Fruit fly (Drosophila melanogaster) whole organism, wandering third instar larva: ENCODE data around the gene CG5521.

Experiments used
- Abd-B ChIP-seq: fragments of >200 bp; optimal IDR thresholded peaks from 2 replicates; lab custom pipeline; 2017; ENCODE audit warnings: missing biosample characterization, missing genetic modification characterization
- CG32264 ChIP-seq: fragments of 200-800 bp; sonication (Bioruptor generic); optimal IDR thresholded peaks from 2 replicates; lab custom pipeline; 2016; ENCODE audit warnings: missing biosample characterization, missing genetic modification characterization
- CG9705 ChIP-seq: fragments of 200-800 bp; sonication (Bioruptor generic); optimal IDR thresholded peaks from 2 replicates; lab custom pipeline; 2018; ENCODE audit warnings: missing biosample characterization, mild to moderate bottlenecking, missing genetic modification characterization
- CrebA ChIP-seq: fragments of 200-800 bp; sonication (Bioruptor generic); optimal IDR thresholded peaks from 2 replicates; lab custom pipeline; 2016; ENCODE audit warnings: missing biosample characterization, mild to moderate bottlenecking, missing genetic modification characterization, borderline replicate concordance
- Dfd ChIP-seq: fragments of >200 bp; optimal IDR thresholded peaks from 2 replicates; lab custom pipeline; 2017; ENCODE audit warnings: missing biosample characterization, missing genetic modification characterization
- Dif ChIP-seq: fragments of 200-275, 200-300 bp; sonication (Bioruptor generic); optimal IDR thresholded peaks from 2 replicates; lab custom pipeline; 2018; ENCODE audit warnings: missing biosample characterization, missing genetic modification characterization; ENCODE audit not compliant: partially characterized antibody
- GATAd ChIP-seq: sonication (Bioruptor generic); optimal IDR thresholded peaks from 2 replicates; lab custom pipeline; 2016; ENCODE audit warnings: missing biosample characterization, missing genetic modification characterization
- HLH106 ChIP-seq: fragments of 200-800 bp; optimal IDR thresholded peaks from 3 replicates; lab custom pipeline; 2019; ENCODE audit warnings: missing biosample characterization, mild to moderate bottlenecking, missing genetic modification characterization, moderate library complexity
- Hnf4 ChIP-seq: fragments of 200-800 bp; sonication (Bioruptor generic); optimal IDR thresholded peaks from 2 replicates; lab custom pipeline; 2016; ENCODE audit warnings: missing biosample characterization, mild to moderate bottlenecking, missing genetic modification characterization
- Hr78 ChIP-seq: fragments of >200 bp; optimal IDR thresholded peaks from 2 replicates; lab custom pipeline; 2017; ENCODE audit warnings: missing biosample characterization, missing genetic modification characterization
- Hr83 ChIP-seq: fragments of 200-300 bp; sonication (Bioruptor generic); optimal IDR thresholded peaks from 2 replicates; lab custom pipeline; 2016; ENCODE audit warnings: missing biosample characterization, mild to moderate bottlenecking, missing genetic modification characterization, moderate library complexity; ENCODE audit not compliant: poor library complexity, severe bottlenecking
- Jra ChIP-seq: sonication (Bioruptor generic); optimal IDR thresholded peaks from 2 replicates; lab custom pipeline; 2016; ENCODE audit warnings: missing biosample characterization, missing genetic modification characterization
- Mio ChIP-seq: sonication (Bioruptor generic); optimal IDR thresholded peaks from 2 replicates; lab custom pipeline; 2016; ENCODE audit warnings: missing biosample characterization, missing genetic modification characterization
- Myc ChIP-seq: fragments of >200 bp; optimal IDR thresholded peaks from 2 replicates; lab custom pipeline; 2017
- N ChIP-seq: fragments of >200 bp; optimal IDR thresholded peaks from 2 replicates; lab custom pipeline; 2018; ENCODE audit warnings: missing biosample characterization, missing external identifiers, missing genetic modification characterization
- OdsH ChIP-seq: fragments of 200-800 bp; sonication (Bioruptor generic); optimal IDR thresholded peaks from 2 replicates; lab custom pipeline; 2016; ENCODE audit warnings: missing biosample characterization, mild to moderate bottlenecking, missing genetic modification characterization
- Rel ChIP-seq, 2 experiments: fragments of 200-800 bp; sonication (Bioruptor generic) in 1 of 2; optimal IDR thresholded peaks; 2 replicates in 1 of 2; 3 replicates in 1 of 2; lab custom pipeline; 2016 to 2019; ENCODE audit warnings: mild to moderate bottlenecking in 2 of 2, missing biosample characterization in 2 of 2, missing genetic modification characterization in 2 of 2, moderate library complexity in 1 of 2
- Sp1 ChIP-seq: fragments of 200-800 bp; sonication (Bioruptor generic); optimal IDR thresholded peaks from 3 replicates; lab custom pipeline; 2019; ENCODE audit warnings: missing biosample characterization, mild to moderate bottlenecking, missing genetic modification characterization, moderate library complexity
- Vsx2 ChIP-seq: fragments of 200-300, 225-300 bp; sonication (Bioruptor generic); optimal IDR thresholded peaks from 2 replicates; lab custom pipeline; 2018; ENCODE audit warnings: missing biosample characterization, missing genetic modification characterization; ENCODE audit not compliant: partially characterized antibody
- br ChIP-seq: fragments of 200-800 bp; sonication (Bioruptor generic); optimal IDR thresholded peaks from 2 replicates; lab custom pipeline; 2016; ENCODE audit warnings: missing biosample characterization, missing genetic modification characterization
- brk ChIP-seq: fragments of 200-800 bp; sonication (Bioruptor generic); optimal IDR thresholded peaks from 2 replicates; lab custom pipeline; 2016; ENCODE audit warnings: missing biosample characterization, mild to moderate bottlenecking, missing genetic modification characterization
- dl ChIP-seq, 2 experiments: fragments of 175-275, 200-275 bp in 1 of 2; fragments of 200-275 bp in 1 of 2; sonication (Bioruptor generic); optimal IDR thresholded peaks; lab custom pipeline; 2018; ENCODE audit warnings: mild to moderate bottlenecking in 2 of 2, missing biosample characterization in 2 of 2, missing genetic modification characterization in 2 of 2, moderate library complexity in 2 of 2; ENCODE audit not compliant: partially characterized antibody in 2 of 2, insufficient read depth in 1 of 2
- dmrt93B ChIP-seq: fragments of 200-800 bp; sonication (Bioruptor generic); optimal IDR thresholded peaks from 2 replicates; lab custom pipeline; 2018; ENCODE audit warnings: missing biosample characterization, mild to moderate bottlenecking, missing genetic modification characterization
- dsf ChIP-seq: sonication (Bioruptor generic); optimal IDR thresholded peaks from 2 replicates; lab custom pipeline; 2016; ENCODE audit warnings: missing biosample characterization, missing genetic modification characterization, borderline replicate concordance
- ey ChIP-seq: fragments of 200-800 bp; sonication (Bioruptor generic); optimal IDR thresholded peaks from 2 replicates; lab custom pipeline; 2016; ENCODE audit warnings: missing biosample characterization, missing genetic modification characterization
- foxo ChIP-seq, 2 experiments: fragments of 200-800 bp; sonication (Bioruptor generic); optimal IDR thresholded peaks; 2 replicates in 1 of 2; 3 replicates in 1 of 2; lab custom pipeline; 2016 to 2017; ENCODE audit warnings: missing biosample characterization in 2 of 2, missing genetic modification characterization in 2 of 2
- fru ChIP-seq: fragments of 200-800 bp; sonication (Bioruptor generic); optimal IDR thresholded peaks from 3 replicates; lab custom pipeline; 2016; ENCODE audit warnings: missing biosample characterization, mild to moderate bottlenecking, missing genetic modification characterization
- h ChIP-seq: fragments of 200-800 bp; sonication (Bioruptor generic); optimal IDR thresholded peaks from 3 replicates; lab custom pipeline; 2016; ENCODE audit warnings: missing biosample characterization, mild to moderate bottlenecking, missing genetic modification characterization
- jim ChIP-seq: fragments of 175-275, 200-325 bp; sonication (Bioruptor generic); optimal IDR thresholded peaks from 2 replicates; lab custom pipeline; 2016; ENCODE audit warnings: missing biosample characterization, mild to moderate bottlenecking, missing genetic modification characterization
- lola ChIP-seq: fragments of >200 bp; optimal IDR thresholded peaks from 2 replicates; lab custom pipeline; 2017; ENCODE audit warnings: missing biosample characterization, missing genetic modification characterization
- pan ChIP-seq: fragments of >200 bp; optimal IDR thresholded peaks from 2 replicates; lab custom pipeline; 2017
- psq ChIP-seq: fragments of 200-800 bp; sonication (Bioruptor generic); optimal IDR thresholded peaks from 3 replicates; lab custom pipeline; 2017; ENCODE audit warnings: missing biosample characterization, mild to moderate bottlenecking, missing genetic modification characterization, moderate library complexity
- rgr ChIP-seq: fragments of 200-800 bp; sonication (Bioruptor generic); optimal IDR thresholded peaks from 3 replicates; lab custom pipeline; 2016; ENCODE audit warnings: missing biosample characterization, mild to moderate bottlenecking, missing genetic modification characterization
- sage ChIP-seq: fragments of 200-800 bp; sonication (Bioruptor generic); optimal IDR thresholded peaks from 2 replicates; lab custom pipeline; 2016; ENCODE audit warnings: missing biosample characterization, mild to moderate bottlenecking, missing genetic modification characterization
- sv ChIP-seq: fragments of 200-800 bp; sonication (Bioruptor generic); optimal IDR thresholded peaks from 3 replicates; lab custom pipeline; 2016; ENCODE audit warnings: missing biosample characterization, missing genetic modification characterization
- tai ChIP-seq: sonication (Bioruptor generic); optimal IDR thresholded peaks from 2 replicates; lab custom pipeline; 2016; ENCODE audit warnings: missing biosample characterization, missing genetic modification characterization
- usp ChIP-seq: fragments of >200 bp; optimal IDR thresholded peaks from 2 replicates; lab custom pipeline; 2017; ENCODE audit warnings: missing biosample characterization, missing genetic modification characterization
- woc ChIP-seq: sonication (Bioruptor generic); optimal IDR thresholded peaks from 2 replicates; lab custom pipeline; 2016; ENCODE audit warnings: missing biosample characterization, mild to moderate bottlenecking, missing genetic modification characterization

The CG5521 gene

DNA sequence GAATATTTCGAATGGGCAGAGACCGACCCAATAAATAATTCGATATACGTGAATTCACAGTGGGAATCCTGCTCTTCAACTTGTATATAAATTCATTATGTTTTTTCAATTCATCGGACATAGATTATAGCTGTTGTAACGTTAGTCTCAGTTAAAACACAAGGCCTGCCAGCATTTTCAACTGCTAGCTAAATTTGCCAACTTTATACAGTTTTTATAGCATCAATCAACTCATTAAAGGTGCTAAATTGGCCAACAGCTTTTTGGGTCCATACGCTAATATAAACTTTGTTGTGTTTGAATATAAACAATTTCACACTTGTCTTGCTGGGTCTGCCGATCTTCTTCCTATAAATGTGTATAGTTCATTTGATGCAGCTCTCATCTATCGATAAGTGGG, 15.4 kb downstream of the CG5521 start:
- TF ChIP-seq psq (GFP tag; lab: Kevin White, UChicago) (no peak), sage (no peak), usp (GFP tag; lab: Kevin White, UChicago) (no peak), Dfd (GFP tag; lab: Kevin White, UChicago) (no peak), dmrt93B (GFP tag; lab: Kevin White, UChicago) (no peak), tai (GFP tag; lab: Kevin White, UChicago) (no peak), CrebA (GFP tag; lab: Kevin White, UChicago) (no peak)

- no peak for TF ChIP-seq Sp1 (GFP tag; lab: Kevin White, UChicago)
- no peak for TF ChIP-seq Myc (lab: Kevin White, UChicago)
- TF ChIP-seq OdsH (GFP tag; lab: Kevin White, UChicago): no peak
- no peak for TF ChIP-seq lola (GFP tag; lab: Kevin White, UChicago)
- TF ChIP-seq CG9705: no peak
- TF ChIP-seq rgr (GFP tag; lab: Kevin White, UChicago): no peak
- TF ChIP-seq GATAd (GFP tag; lab: Kevin White, UChicago): no peak
- TF ChIP-seq dsf: no peak
- no peak for TF ChIP-seq dl (GFP tag; optimal IDR thresholded peaks at IDR 0.05; lab: Kevin White, UChicago; ENCODE audit: insufficient read depth in 1 of 2, partially characterized antibody in 2 of 2)
Measured at dm6 chr3R:26984437-26984836, 17.7 kb downstream of the CG5521 start.

- no peak for TF ChIP-seq fru
- no peak for TF ChIP-seq jim (GFP tag; lab: Kevin White, UChicago)
- TF ChIP-seq sv: no peak
- TF ChIP-seq CrebA (GFP tag; lab: Kevin White, UChicago): no peak
- TF ChIP-seq dl (GFP tag; optimal IDR thresholded peaks at IDR 0.05; lab: Kevin White, UChicago; ENCODE audit: insufficient read depth in 1 of 2, partially characterized antibody in 2 of 2): no peak
- no peak for TF ChIP-seq Myc (lab: Kevin White, UChicago)
- no peak for TF ChIP-seq pan (lab: Kevin White, UChicago)
- no peak for TF ChIP-seq Hnf4
- no peak for TF ChIP-seq woc (GFP tag; lab: Kevin White, UChicago)
Measured at dm6 chr3R:26987455-26987854, 20.7 kb downstream of the CG5521 start.

- TF ChIP-seq woc (GFP tag; lab: Kevin White, UChicago) (peak; percentile 84), Hnf4 (peak; percentile 81), sv (peak; percentile 16), dmrt93B (GFP tag; lab: Kevin White, UChicago) (peak; percentile 88), N (GFP tag; lab: Kevin White, UChicago) (no peak), Myc (lab: Kevin White, UChicago) (peak; percentile 60), Hr78 (GFP tag; lab: Kevin White, UChicago) (no peak), dsf (peak; percentile 55), Jra (GFP tag; lab: Kevin White, UChicago) (peak; percentile 50), psq (GFP tag; lab: Kevin White, UChicago) (peak; percentile 100), jim (GFP tag; lab: Kevin White, UChicago) (no peak), dl (GFP tag; optimal IDR thresholded peaks at IDR 0.05; lab: Kevin White, UChicago; ENCODE audit: insufficient read depth in 1 of 2, partially characterized antibody in 2 of 2) (peak in 1 of 2 experiments; percentile 12), CG32264 (peak; percentile 71), CG9705 (peak; percentile 87), Dfd (GFP tag; lab: Kevin White, UChicago) (no peak), usp (GFP tag; lab: Kevin White, UChicago) (no peak), Dif (GFP tag; lab: Kevin White, UChicago) (peak; percentile 70), Abd-B (no peak), HLH106 (tag; lab: Kevin White, UChicago) (peak; percentile 89), rgr (GFP tag; lab: Kevin White, UChicago) (peak; percentile 91), fru (peak; percentile 90), tai (GFP tag; lab: Kevin White, UChicago) (peak; percentile 75), h (peak; percentile 91), brk (GFP tag; lab: Kevin White, UChicago) (peak; percentile 93), Mio (peak; percentile 54), GATAd (GFP tag; lab: Kevin White, UChicago) (no peak), CrebA (GFP tag; lab: Kevin White, UChicago) (peak; percentile 50), Sp1 (GFP tag; lab: Kevin White, UChicago) (peak; percentile 90), sage (peak; percentile 92), lola (GFP tag; lab: Kevin White, UChicago) (no peak), foxo (GFP tag; optimal IDR thresholded peaks at IDR 0.05; lab: Kevin White, UChicago) (peak in 1 of 2 experiments; percentile 97), pan (lab: Kevin White, UChicago) (no peak), Rel (GFP tag; optimal IDR thresholded peaks at IDR 0.05; lab: Kevin White, UChicago) (peak; percentile 75), Rel (tag; optimal IDR thresholded peaks at IDR 0.05; lab: Kevin White, UChicago) (peak; percentile 39), Hr83 (peak; percentile 58), OdsH (GFP tag; lab: Kevin White, UChicago) (peak; percentile 90), Vsx2 (GFP tag; lab: Kevin White, UChicago) (no peak), br (GFP tag; lab: Kevin White, UChicago) (peak; percentile 83), ey (peak; percentile 83)
Measured at dm6 chr3R:26988412-26988981, 21.8 kb downstream of the CG5521 start, which contains the start of gene CG31075. TSS of gene CG31075 (minus strand) at chr3R:26988517.
